Fruit fly (Drosophila melanogaster) Kc167 (cell line): ENCODE measurements around the gene Skel.

Experiments used
- Myc ChIP-seq: fragments of >200 bp; optimal IDR thresholded peaks from 2 replicates; lab custom pipeline; 2017; ENCODE audit warnings: missing external identifiers
- Sin3A ChIP-seq: fragments of >200 bp; optimal IDR thresholded peaks from 2 replicates; lab custom pipeline; 2018; ENCODE audit warnings: missing external identifiers
- h ChIP-seq: fragments of >200 bp; optimal IDR thresholded peaks from 3 replicates; lab custom pipeline; 2018; ENCODE audit warnings: missing external identifiers
- insv ChIP-seq: fragments of >200 bp; optimal IDR thresholded peaks from 3 replicates; lab custom pipeline; 2018; ENCODE audit warnings: missing external identifiers
- psq ChIP-seq: fragments of >200 bp; optimal IDR thresholded peaks from 2 replicates; lab custom pipeline; 2017; ENCODE audit warnings: missing external identifiers
- ttk ChIP-seq: sonication (Bioruptor generic); optimal IDR thresholded peaks from 2 replicates; lab custom pipeline; 2017; ENCODE audit warnings: missing external identifiers

Skel gene

dm6 chr3R:10686307-10687094, at the start of gene Skel:
Skel (plus strand) TSS chr3R:10686943.
- TF ChIP-seq ttk (lab: Kevin White, UChicago) = no peak
- no peak for TF ChIP-seq psq
- no peak for TF ChIP-seq Sin3A (lab: Kevin White, UChicago)
- TF ChIP-seq insv = no peak
- no peak for TF ChIP-seq h (lab: Kevin White, UChicago)
- no peak for TF ChIP-seq Myc (lab: Kevin White, UChicago)

DNA sequence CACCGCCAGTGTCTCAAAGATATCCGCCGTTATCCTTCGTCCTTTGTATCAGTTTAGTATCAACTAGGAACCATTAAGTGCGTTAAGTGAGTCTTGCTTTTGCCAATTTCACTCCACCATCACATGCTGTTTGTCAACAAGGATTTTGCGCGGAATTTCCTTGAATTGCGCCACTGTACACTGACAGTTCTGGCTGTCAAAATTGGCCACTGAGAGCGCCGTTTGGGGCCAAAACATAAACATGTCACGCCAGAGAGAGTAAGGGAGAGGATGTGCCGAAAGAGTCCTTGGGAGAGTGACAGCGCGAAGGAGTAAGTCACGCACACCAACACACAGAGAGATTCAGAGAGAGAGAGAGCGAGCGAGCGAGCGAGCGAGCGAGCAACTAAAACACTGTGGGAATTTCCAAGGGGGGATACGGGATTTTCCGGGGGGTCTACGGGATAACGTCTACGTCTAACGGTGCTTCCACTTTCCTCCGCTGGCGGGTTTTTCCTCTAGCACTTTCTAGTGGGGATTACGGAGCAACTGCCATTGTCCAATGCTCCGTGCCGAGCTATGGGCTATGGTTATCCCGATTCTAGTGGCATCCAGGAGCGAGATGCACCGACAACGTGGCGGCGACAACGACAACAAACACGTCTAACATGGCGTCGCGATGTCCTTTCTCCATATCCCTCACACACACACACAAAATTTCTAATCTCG, 47.9 kb upstream of the Skel start:
- TF ChIP-seq h (lab: Kevin White, UChicago) (no peak), Sin3A (lab: Kevin White, UChicago) (no peak), Myc (lab: Kevin White, UChicago) (no peak), psq (no peak), insv (no peak), ttk (lab: Kevin White, UChicago) (no peak)

dm6 chr3R:10639468-10639867, 47.3 kb upstream of the Skel start, which contains the start of gene hth:
hth (minus strand) TSS chr3R:10639568.
- TF ChIP-seq Sin3A (lab: Kevin White, UChicago) = no peak
- TF ChIP-seq h (lab: Kevin White, UChicago) = no peak
- no peak for TF ChIP-seq insv
- no peak for TF ChIP-seq psq
- TF ChIP-seq Myc (lab: Kevin White, UChicago) = no peak
- TF ChIP-seq ttk (lab: Kevin White, UChicago) = no peak

- TF ChIP-seq ttk (lab: Kevin White, UChicago) = no peak
These were observed 46.0 kb upstream of the Skel start for dm6 chr3R:10640552-10641266.

DNA sequence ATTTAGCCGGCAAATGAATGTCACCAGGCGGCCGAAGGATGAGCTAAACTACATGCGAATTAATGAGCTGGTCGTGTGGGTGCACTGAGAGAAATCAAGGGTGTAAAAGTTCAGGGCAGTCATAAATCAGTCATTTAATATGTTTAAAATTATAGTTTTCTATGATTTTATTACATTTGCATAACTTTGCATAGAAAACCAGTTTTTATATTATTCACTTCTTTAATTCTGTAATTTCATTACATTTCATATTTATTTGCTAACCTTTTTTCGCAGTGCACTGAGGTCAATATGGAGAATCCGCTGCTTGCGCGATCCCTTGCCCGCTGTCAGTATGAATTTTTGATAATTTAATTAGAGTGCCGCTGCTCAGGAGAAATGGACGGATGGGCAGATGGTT, 45.5 kb upstream of the Skel start:
- TF ChIP-seq h (lab: Kevin White, UChicago) = no peak

DNA sequence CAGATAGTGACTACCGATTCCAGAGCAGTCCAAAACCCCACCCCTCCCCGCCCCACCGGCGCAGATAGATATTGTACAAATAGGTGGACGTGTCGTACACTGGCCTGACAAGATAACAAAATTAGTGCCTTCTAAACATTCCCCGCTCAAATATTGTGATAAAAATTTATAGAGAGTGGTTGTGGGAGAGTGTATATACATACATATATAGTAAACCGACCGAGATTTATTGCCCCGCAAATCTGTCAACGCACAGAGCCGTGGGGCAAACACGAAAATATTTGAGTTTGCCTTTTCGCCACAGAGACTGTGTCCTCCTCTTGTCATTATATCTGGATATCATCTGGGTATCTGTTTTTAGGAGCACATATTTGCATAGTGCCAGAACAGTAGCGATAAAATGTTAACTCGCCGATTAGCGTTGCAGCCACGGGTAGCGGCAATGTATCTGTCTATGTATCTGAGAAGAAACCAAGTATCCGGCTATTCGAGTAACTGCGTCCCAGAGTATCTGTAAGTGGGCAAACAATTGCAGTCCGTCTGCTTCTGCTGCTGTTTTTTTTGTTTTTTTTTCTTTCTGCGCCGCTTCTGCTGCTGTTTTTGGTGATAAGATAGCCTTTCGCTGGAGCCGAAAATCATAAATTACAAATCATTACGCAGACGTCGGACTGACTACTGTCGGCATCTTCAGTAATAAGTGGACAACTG, 43.5 kb upstream of the Skel start:
- TF ChIP-seq Myc (lab: Kevin White, UChicago) (no peak), ttk (lab: Kevin White, UChicago) (no peak), Sin3A (lab: Kevin White, UChicago) (no peak), h (lab: Kevin White, UChicago) (no peak), psq (no peak), insv (no peak)

dm6 chr3R:10645508-10645907, 41.2 kb upstream of the Skel start:
- TF ChIP-seq h (lab: Kevin White, UChicago) = no peak
- TF ChIP-seq Sin3A (lab: Kevin White, UChicago) = no peak
- TF ChIP-seq psq = no peak
- TF ChIP-seq ttk (lab: Kevin White, UChicago) = no peak
- TF ChIP-seq Myc (lab: Kevin White, UChicago) = no peak
- no peak for TF ChIP-seq insv

- no peak for TF ChIP-seq Sin3A (lab: Kevin White, UChicago)
- no peak for TF ChIP-seq psq
- no peak for TF ChIP-seq Myc (lab: Kevin White, UChicago)
- TF ChIP-seq ttk (lab: Kevin White, UChicago) = no peak
- no peak for TF ChIP-seq insv
- TF ChIP-seq h (lab: Kevin White, UChicago) = no peak
These were observed 39.6 kb upstream of the Skel start for dm6 chr3R:10647171-10647570.

dm6 chr3R:10648556-10649181, 38.1 kb upstream of the Skel start:
- TF ChIP-seq ttk (lab: Kevin White, UChicago) = no peak
- TF ChIP-seq Sin3A (lab: Kevin White, UChicago) = no peak
- no peak for TF ChIP-seq psq
- no peak for TF ChIP-seq Myc (lab: Kevin White, UChicago)
- no peak for TF ChIP-seq insv
- TF ChIP-seq h (lab: Kevin White, UChicago) = no peak

dm6 chr3R:10650641-10651318, 36.0 kb upstream of the Skel start:
- TF ChIP-seq insv (no peak), Myc (lab: Kevin White, UChicago) (no peak)

dm6 chr3R:10654642-10655041, 32.1 kb upstream of the Skel start:
- TF ChIP-seq Myc (lab: Kevin White, UChicago) (no peak), ttk (lab: Kevin White, UChicago) (no peak), insv (no peak), h (lab: Kevin White, UChicago) (no peak), Sin3A (lab: Kevin White, UChicago) (no peak), psq (no peak)
